Fruit fly (Drosophila melanogaster): Measurements from ENCODE around the gene Chrac-14.

- TF ChIP-seq Hnf4 (GFP tag; optimal IDR thresholded peaks at IDR 0.05) (no peak), OdsH (GFP tag; optimal IDR thresholded peaks at IDR 0.05) (no peak), CG32264 (GFP tag; optimal IDR thresholded peaks at IDR 0.05) (no peak), Hr83 (GFP tag; optimal IDR thresholded peaks at IDR 0.05; ENCODE audit: poor library complexity, severe bottlenecking) (no peak), usp (GFP tag; optimal IDR thresholded peaks at IDR 0.05) (no peak), Abd-B (GFP tag; optimal IDR thresholded peaks at IDR 0.05) (no peak)
These were observed 3.7 kb upstream of the Chrac-14 start, which contains the start of gene grk for dm6 chr2L:8433512-8433911.
